Fruit fly (Drosophila melanogaster): ENCODE data around the gene CG14292.

The CG14292 gene

DNA sequence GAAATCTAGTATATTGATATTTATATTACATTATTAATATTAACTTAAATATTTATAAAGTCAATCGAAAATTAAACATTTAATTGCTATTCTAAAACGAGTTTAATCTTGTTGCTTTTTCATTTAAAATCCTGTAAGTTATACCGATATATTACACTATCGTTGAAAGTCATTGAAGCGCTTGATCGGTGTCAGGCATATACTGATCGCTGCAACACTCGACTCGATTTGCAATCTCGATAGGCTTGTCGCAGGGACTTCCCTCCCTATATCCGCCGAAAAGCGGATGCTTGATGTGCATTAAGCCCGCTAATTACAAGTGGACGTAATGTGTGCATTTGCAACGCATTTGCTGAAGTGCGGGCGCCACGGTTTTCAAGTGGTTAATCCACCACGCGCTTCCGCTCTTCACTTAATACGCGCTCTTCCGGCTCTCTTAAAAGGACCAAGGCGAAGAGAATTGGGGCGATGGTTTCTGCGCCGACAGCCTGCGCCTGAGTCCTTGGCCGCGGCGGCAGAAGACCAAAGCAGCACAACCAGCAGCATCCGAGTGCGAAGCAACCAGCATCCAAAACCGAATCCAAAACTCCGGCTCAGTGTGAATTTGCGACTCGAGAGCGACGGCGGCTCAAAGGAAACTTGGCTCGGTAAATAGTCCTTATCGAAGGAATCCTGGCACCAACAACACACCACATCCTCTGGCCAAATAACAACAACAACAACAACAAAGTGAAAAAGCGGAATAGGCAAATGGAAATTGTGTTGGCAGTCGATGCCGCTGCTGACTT, 23.7 kb upstream of the CG14292 start, which contains the start of gene CG42613 (continued):
- TF ChIP-seq CG10959 (GFP tag; IDR thresholded peaks at IDR 0.05) (peak; percentile 63; the same call in 1 of the 2 replicates), vfl (GFP tag; optimal IDR thresholded peaks at IDR 0.05) (no peak), Poxn (GFP tag; IDR thresholded peaks at IDR 0.05) (no peak), slou (GFP tag; optimal IDR thresholded peaks at IDR 0.05) (no peak), CG12219 (GFP tag; optimal IDR thresholded peaks at IDR 0.05) (peak; percentile 60), Gug (GFP tag; IDR thresholded peaks at IDR 0.05) (peak; percentile 40; the same call in 1 of the 4 replicates), pnt (GFP tag; optimal IDR thresholded peaks at IDR 0.05) (no peak), dmrt99B (tag; optimal IDR thresholded peaks at IDR 0.05) (peak; percentile 36), Kr (GFP tag; optimal IDR thresholded peaks at IDR 0.05) (no peak), gce (GFP tag; IDR thresholded peaks at IDR 0.05) (peak; percentile 42; the same call in 1 of the 3 replicates), CG2199 (GFP tag; IDR thresholded peaks at IDR 0.05) (no peak), bbx (GFP tag; IDR thresholded peaks at IDR 0.05; ENCODE audit: partially characterized antibody) (peak; percentile 75), CG10565 (GFP tag; optimal IDR thresholded peaks at IDR 0.05) (no peak), CG15514 (GFP tag; optimal IDR thresholded peaks at IDR 0.05) (peak; percentile 71), BEAF-32 (GFP tag; optimal IDR thresholded peaks at IDR 0.05) (peak; percentile 73), CG18011 (GFP tag; optimal IDR thresholded peaks at IDR 0.05) (peak; percentile 96), E2f1 (GFP tag; IDR thresholded peaks at IDR 0.05) (peak; percentile 45), CG12104 (GFP tag; optimal IDR thresholded peaks at IDR 0.05) (peak; percentile 65), Ets97D (GFP tag; optimal IDR thresholded peaks at IDR 0.05) (peak; percentile 95), ewg (GFP tag; optimal IDR thresholded peaks at IDR 0.05) (peak; percentile 61), CG4730 (GFP tag; IDR thresholded peaks at IDR 0.05) (peak; percentile 55), corto (GFP tag; optimal IDR thresholded peaks at IDR 0.05) (no peak), CG6813 (GFP tag; optimal IDR thresholded peaks at IDR 0.05) (peak; percentile 74), CG7271 (tag; optimal IDR thresholded peaks at IDR 0.05) (peak; percentile 89), CG31388 (GFP tag; optimal IDR thresholded peaks at IDR 0.05) (no peak), CG3726 (GFP tag; IDR thresholded peaks at IDR 0.05) (0 out of 3 replicates have a peak, but pooled peaks have one; percentile 58), Blimp-1 (GFP tag; optimal IDR thresholded peaks at IDR 0.05) (no peak), fd64A (GFP tag; optimal IDR thresholded peaks at IDR 0.05) (peak; percentile 80), CG11093 (GFP tag; IDR thresholded peaks at IDR 0.05) (no peak), Antp (GFP tag; optimal IDR thresholded peaks at IDR 0.05) (peak; percentile 59), CG3838 (GFP tag; optimal IDR thresholded peaks at IDR 0.05) (no peak), tio (GFP tag; optimal IDR thresholded peaks at IDR 0.05) (peak; percentile 56), Camta (GFP tag; optimal IDR thresholded peaks at IDR 0.05) (peak; percentile 44), CG15269 (tag; optimal IDR thresholded peaks at IDR 0.05) (peak; percentile 57), nerfin-1 (tag; optimal IDR thresholded peaks at IDR 0.05) (no peak), CG2116 (GFP tag; optimal IDR thresholded peaks at IDR 0.05) (peak; percentile 82), row (GFP tag; IDR thresholded peaks at IDR 0.05) (0 out of 3 replicates have a peak, but pooled peaks have one; percentile 48), MESR4 (GFP tag; optimal IDR thresholded peaks at IDR 0.05) (no peak), CG9797 (GFP tag; optimal IDR thresholded peaks at IDR 0.05) (peak; percentile 27), Hr78 (GFP tag; optimal IDR thresholded peaks at IDR 0.05) (no peak), disco-r (GFP tag; optimal IDR thresholded peaks at IDR 0.05) (peak; percentile 47), salm (tag; optimal IDR thresholded peaks at IDR 0.05) (peak; percentile 47), dati (GFP tag; IDR thresholded peaks at IDR 0.05) (0 out of 2 replicates have a peak, but pooled peaks have one; percentile 40), Nf-YB (GFP tag; optimal IDR thresholded peaks at IDR 0.05) (no peak), eyg (GFP tag; optimal IDR thresholded peaks at IDR 0.05) (peak; percentile 74), ems (GFP tag; optimal IDR thresholded peaks at IDR 0.05) (peak; percentile 51), hkb (optimal IDR thresholded peaks at IDR 0.05) (no peak), hkb (GFP tag; IDR thresholded peaks at IDR 0.05) (peak; percentile 70), CG10431 (GFP tag; optimal IDR thresholded peaks at IDR 0.05) (peak; percentile 30)
